Worm (Caenorhabditis elegans): ENCODE measurements around the gene srg-13.

The srg-13 gene

ce11 chrIII:4720620-4721227 lies 48.7 kb downstream of the srg-13 start, which contains the start of gene emb-5:
Gene emb-5, minus strand, starts transcription at chrIII:4720670.
- TF ChIP-seq nhr-2 (tag; optimal IDR thresholded peaks at IDR 0.05) (no peak), pha-4 (tag; optimal IDR thresholded peaks at IDR 0.05) (peak; percentile 42), mep-1 (tag; optimal IDR thresholded peaks at IDR 0.05) (no peak), ham-2 (GFP tag; optimal IDR thresholded peaks at IDR 0.05) (peak; percentile 16), lin-13 (tag; optimal IDR thresholded peaks at IDR 0.05) (peak; percentile 81), drap-1 (GFP tag; optimal IDR thresholded peaks at IDR 0.05) (peak; percentile 12), sptf-1 (tag; optimal IDR thresholded peaks at IDR 0.05) (no peak), bed-3 (GFP tag; optimal IDR thresholded peaks at IDR 0.05) (no peak), cnd-1 (tag; optimal IDR thresholded peaks at IDR 0.05) (no peak), nhr-237 (tag; optimal IDR thresholded peaks at IDR 0.05) (peak; percentile 44), tbx-8 (GFP tag; optimal IDR thresholded peaks at IDR 0.05) (no peak), zip-8 (tag; optimal IDR thresholded peaks at IDR 0.05) (no peak)

- TF ChIP-seq ceh-83 (GFP tag; optimal IDR thresholded peaks at IDR 0.05) (no peak), mab-5 (tag; optimal IDR thresholded peaks at IDR 0.05) (no peak), sem-2 (GFP tag; optimal IDR thresholded peaks at IDR 0.05) (no peak), tbx-8 (GFP tag; optimal IDR thresholded peaks at IDR 0.05) (no peak), mls-2 (tag; optimal IDR thresholded peaks at IDR 0.05) (peak; percentile 62), elt-3 (tag; optimal IDR thresholded peaks at IDR 0.05) (no peak), drap-1 (GFP tag; optimal IDR thresholded peaks at IDR 0.05) (no peak), hlh-1 (tag; optimal IDR thresholded peaks at IDR 0.05) (peak; percentile 81), nhr-12 (tag; optimal IDR thresholded peaks at IDR 0.05) (no peak), unc-120 (tag; optimal IDR thresholded peaks at IDR 0.05; ENCODE audit: poor library complexity, severe bottlenecking) (peak; percentile 69), M03D4.4 (tag; optimal IDR thresholded peaks at IDR 0.05) (no peak), nhr-237 (tag; optimal IDR thresholded peaks at IDR 0.05) (peak; percentile 67), unc-39 (tag; optimal IDR thresholded peaks at IDR 0.05) (no peak), lin-32 (GFP tag; optimal IDR thresholded peaks at IDR 0.05) (no peak), ceh-43 (GFP tag; optimal IDR thresholded peaks at IDR 0.05) (no peak), elt-1 (tag; optimal IDR thresholded peaks at IDR 0.05; ENCODE audit: borderline replicate concordance, insufficient read depth) (no peak), flh-1 (GFP tag; optimal IDR thresholded peaks at IDR 0.05) (no peak), ztf-11 (tag; optimal IDR thresholded peaks at IDR 0.05) (no peak), unc-62 (GFP tag; optimal IDR thresholded peaks at IDR 0.05) (peak; percentile 33), nhr-28 (tag; optimal IDR thresholded peaks at IDR 0.05) (no peak), cnd-1 (tag; optimal IDR thresholded peaks at IDR 0.05) (peak; percentile 30), ham-2 (GFP tag; optimal IDR thresholded peaks at IDR 0.05) (peak; percentile 43), ceh-39 (tag; optimal IDR thresholded peaks at IDR 0.05) (no peak), mep-1 (tag; optimal IDR thresholded peaks at IDR 0.05) (peak; percentile 69), pha-4 (tag; optimal IDR thresholded peaks at IDR 0.05) (no peak), zip-8 (tag; optimal IDR thresholded peaks at IDR 0.05) (no peak), lsy-2 (tag; optimal IDR thresholded peaks at IDR 0.05) (peak; percentile 22), nhr-76 (tag; optimal IDR thresholded peaks at IDR 0.05) (no peak), blmp-1 (tag; optimal IDR thresholded peaks at IDR 0.05) (peak; percentile 12), sptf-1 (tag; optimal IDR thresholded peaks at IDR 0.05) (peak; percentile 55), ces-1 (GFP tag; optimal IDR thresholded peaks at IDR 0.05) (peak; percentile 92), bed-3 (GFP tag; optimal IDR thresholded peaks at IDR 0.05) (no peak)
Observed at ce11 chrIII:4721750-4722149, 49.7 kb downstream of the srg-13 start, which contains the start of gene acy-1. Gene acy-1, plus strand, starts transcription at chrIII:4722095.
